Worm (Caenorhabditis elegans): ENCODE measurements around the gene mgl-1.

mgl-1 gene

DNA sequence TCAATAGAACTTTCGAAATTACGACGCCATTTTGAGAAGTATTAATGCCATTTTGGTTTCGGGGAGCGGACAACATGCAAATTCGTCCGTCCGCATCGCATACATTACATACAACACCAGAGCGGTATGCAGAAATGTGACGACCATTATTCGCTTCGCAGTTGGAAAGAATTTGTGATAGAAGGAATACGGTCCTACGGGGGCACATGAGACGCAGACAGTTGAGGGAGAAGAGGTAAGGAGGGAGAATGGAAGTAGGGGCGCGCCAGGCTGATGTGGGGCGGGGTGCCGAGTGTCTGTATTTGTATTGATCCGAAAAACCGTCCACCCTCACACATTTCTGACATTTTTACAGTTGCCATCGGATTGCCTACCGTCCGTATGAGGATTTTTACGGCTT lies 34.7 kb downstream of the mgl-1 start:
- TF ChIP-seq lin-13 (GFP tag; optimal IDR thresholded peaks at IDR 0.05) (no peak), F13H6.1 (tag; optimal IDR thresholded peaks at IDR 0.05) (no peak), nhr-10 (tag; optimal IDR thresholded peaks at IDR 0.05) (no peak), R02D3.7 (tag; optimal IDR thresholded peaks at IDR 0.05) (no peak), nhr-12 (tag; optimal IDR thresholded peaks at IDR 0.05) (no peak), egl-27 (tag; optimal IDR thresholded peaks at IDR 0.05) (no peak), ztf-4 (tag; optimal IDR thresholded peaks at IDR 0.05) (no peak), unc-62 (GFP tag; optimal IDR thresholded peaks at IDR 0.05) (no peak), crh-2 (tag; optimal IDR thresholded peaks at IDR 0.05) (no peak), nhr-21 (tag; optimal IDR thresholded peaks at IDR 0.05) (no peak), ztf-1 (GFP tag; conservative IDR thresholded peaks at IDR 0.05) (no peak), elt-3 (tag; optimal IDR thresholded peaks at IDR 0.05) (no peak), ama-1 (optimal IDR thresholded peaks at IDR 0.05) (no peak), mab-5 (tag; optimal IDR thresholded peaks at IDR 0.05) (no peak), mdl-1 (tag; optimal IDR thresholded peaks at IDR 0.05) (no peak), ceh-82 (tag; optimal IDR thresholded peaks at IDR 0.05) (no peak), ZK546.5 (tag; optimal IDR thresholded peaks at IDR 0.05) (no peak)

DNA sequence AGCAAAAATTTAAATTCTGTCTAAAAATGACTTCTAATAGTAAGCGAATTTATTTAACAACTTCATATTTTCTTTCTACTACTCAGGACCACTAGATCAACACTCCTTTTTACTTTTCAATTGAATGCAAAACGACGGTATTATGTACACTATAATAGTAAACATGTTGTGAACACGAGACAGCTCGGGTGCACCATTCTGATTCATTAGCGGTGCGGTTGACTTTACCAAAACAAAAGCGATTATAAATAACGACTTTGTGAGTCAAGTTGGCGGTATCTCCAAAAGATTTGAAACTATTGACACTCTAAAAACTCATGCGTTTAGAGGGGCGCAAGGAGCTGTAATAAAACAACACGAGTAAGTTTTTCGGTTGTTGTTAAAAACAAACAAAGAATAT lies 35.6 kb downstream of the mgl-1 start:
- TF ChIP-seq mdl-1 (tag; optimal IDR thresholded peaks at IDR 0.05) (no peak), aly-2 (tag; optimal IDR thresholded peaks at IDR 0.05) (no peak)

ce11 chrX:9938537-9938936 lies 37.6 kb downstream of the mgl-1 start, which contains the start of the genes C17G1.5 and C17G1.14:
TSS of gene C17G1.5 (plus strand) at chrX:9938802.
TSS of gene C17G1.14 (plus strand) at chrX:9938813.
- peak; percentile 2 for TF ChIP-seq unc-55 (GFP tag; optimal IDR thresholded peaks at IDR 0.05)
- TF ChIP-seq elt-3 (tag; optimal IDR thresholded peaks at IDR 0.05) = no peak

- TF ChIP-seq ama-1 (optimal IDR thresholded peaks at IDR 0.05) = no peak
- no peak for TF ChIP-seq crh-2 (tag; optimal IDR thresholded peaks at IDR 0.05)
- no peak for TF ChIP-seq ZK546.5 (tag; optimal IDR thresholded peaks at IDR 0.05)
- TF ChIP-seq zag-1 (tag; optimal IDR thresholded peaks at IDR 0.05) = no peak
- TF ChIP-seq sma-3 (GFP tag; optimal IDR thresholded peaks at IDR 0.05) = no peak
- no peak for TF ChIP-seq lin-11 (tag; optimal IDR thresholded peaks at IDR 0.05)
- no peak for TF ChIP-seq gmeb-1 (tag; optimal IDR thresholded peaks at IDR 0.05)
- TF ChIP-seq nhr-10 (tag; optimal IDR thresholded peaks at IDR 0.05) = no peak
- TF ChIP-seq lsy-2 (tag; optimal IDR thresholded peaks at IDR 0.05) = no peak
- no peak for TF ChIP-seq alr-1 (tag; optimal IDR thresholded peaks at IDR 0.05)
- TF ChIP-seq ztf-11 (tag; optimal IDR thresholded peaks at IDR 0.05) = no peak
- TF ChIP-seq mab-5 (tag; optimal IDR thresholded peaks at IDR 0.05) = no peak
- peak; percentile 30 for TF ChIP-seq nhr-25 (tag; optimal IDR thresholded peaks at IDR 0.05)
- TF ChIP-seq C34F6.9 (tag; optimal IDR thresholded peaks at IDR 0.05) = no peak
- TF ChIP-seq blmp-1 (tag; optimal IDR thresholded peaks at IDR 0.05; ENCODE audit: insufficient read depth) = no peak
- TF ChIP-seq nhr-129 (tag; optimal IDR thresholded peaks at IDR 0.05) = no peak
- TF ChIP-seq ztf-4 (tag; optimal IDR thresholded peaks at IDR 0.05) = no peak
- no peak for TF ChIP-seq nhr-6 (tag; optimal IDR thresholded peaks at IDR 0.05)
- TF ChIP-seq nhr-21 (tag; optimal IDR thresholded peaks at IDR 0.05) = peak; percentile 56
- no peak for TF ChIP-seq nhr-23 (tag; optimal IDR thresholded peaks at IDR 0.05)
- TF ChIP-seq nhr-11 (tag; optimal IDR thresholded peaks at IDR 0.05) = no peak
- TF ChIP-seq lin-39 (tag; optimal IDR thresholded peaks at IDR 0.05) = no peak
- no peak for TF ChIP-seq elt-3 (tag; optimal IDR thresholded peaks at IDR 0.05)
- peak; percentile 39 for TF ChIP-seq sem-4 (tag; optimal IDR thresholded peaks at IDR 0.05)
- no peak for TF ChIP-seq mbf-1 (tag; optimal IDR thresholded peaks at IDR 0.05)
These were observed 38.0 kb downstream of the mgl-1 start for ce11 chrX:9938091-9938490.

- TF ChIP-seq fos-1 (tag; optimal IDR thresholded peaks at IDR 0.05) (peak; percentile 79), mdl-1 (tag; optimal IDR thresholded peaks at IDR 0.05) (no peak)
These were observed 42.1 kb downstream of the mgl-1 start for ce11 chrX:9934009-9934323.
